Fruit fly (Drosophila melanogaster): Measurements from ENCODE around the gene CG12795.

DNA sequence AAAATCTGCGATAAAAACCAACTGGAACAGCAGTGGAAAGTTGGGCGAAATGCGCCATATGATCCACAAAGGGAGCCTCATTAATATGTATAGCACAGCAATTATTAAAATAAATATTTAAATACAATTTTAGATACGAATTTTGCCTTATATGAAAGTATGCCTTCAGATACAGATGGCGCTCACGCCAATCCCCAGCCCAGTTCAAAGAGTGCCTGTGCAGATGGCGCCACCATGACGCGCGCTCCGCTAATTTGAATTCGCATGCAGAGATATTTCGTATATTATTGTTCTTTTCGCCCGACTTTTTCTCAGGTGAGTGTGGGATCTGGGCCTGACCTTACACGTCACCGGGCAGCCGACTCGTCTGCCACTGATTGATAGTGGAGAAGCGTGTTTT lies 20.0 kb downstream of the CG12795 start, which contains the start of gene Pgant4:
- TF ChIP-seq Crg-1 (GFP tag; optimal IDR thresholded peaks at IDR 0.05) = no peak
- TF ChIP-seq ovo (GFP tag; optimal IDR thresholded peaks at IDR 0.05) = no peak
